Worm (Caenorhabditis elegans) whole organism, young adult: ENCODE data around the gene acc-1.

ENCODE experiments used
- dox-1 ChIP-seq: fragments of 200-800 bp; sonication (Bioruptor generic); IDR thresholded peaks from 2 replicates; pipeline ENCODE4 v1.3.6; 2022; ENCODE audit warnings: missing genetic modification reagents, missing genetic modification characterization, missing compliant biosample characterization
- lin-35 ChIP-seq, 3 experiments: fragments of 150-350 bp in 2 of 3; sonication (generic microtip) in 1 of 3; optimal IDR thresholded peaks; 2 replicates each; lab custom pipeline; 2014 to 2018; ENCODE audit warnings: missing biosample characterization in 3 of 3, missing genetic modification characterization in 3 of 3, missing genetic modification reagents in 3 of 3
- lin-54 ChIP-seq: fragments of 200-800 bp; sonication (Bioruptor generic); optimal IDR thresholded peaks from 2 replicates; lab custom pipeline; 2018; ENCODE audit warnings: mild to moderate bottlenecking, missing genetic modification characterization, missing compliant biosample characterization
- snpc-4 ChIP-seq, 5 experiments: fragments of 150-350 bp in 1 of 5; sonication (generic microtip) in 4 of 5; optimal IDR thresholded peaks; 2 replicates each; lab custom pipeline; 2014 to 2018; ENCODE audit warnings: missing genetic modification characterization in 5 of 5, missing biosample characterization in 3 of 5, antibody characterized with exemption in 2 of 5, mild to moderate bottlenecking in 2 of 5, missing compliant biosample characterization in 2 of 5, missing genotype in 2 of 5, moderate library complexity in 2 of 5, missing genetic modification reagents in 1 of 5

- TF ChIP-seq lin-54 (GFP tag; lab: Kevin White, UChicago): no peak
- TF ChIP-seq lin-35 (GFP tag; optimal IDR thresholded peaks at IDR 0.05; lab: Kevin White, UChicago): no peak
- no peak for TF ChIP-seq snpc-4 (GFP tag; optimal IDR thresholded peaks at IDR 0.05; lab: Kevin White, UChicago)
- TF ChIP-seq snpc-4 (tag; optimal IDR thresholded peaks at IDR 0.05; lab: Kevin White, UChicago): no peak
- TF ChIP-seq dox-1 (GFP tag; lab: Robert Waterston, UW): no peak
These were observed 35.6 kb upstream of the acc-1 start, which contains the start of gene W09C2.7 for ce11 chrIV:9622272-9622671.
